Worm (Caenorhabditis elegans): ENCODE measurements around the gene immt-1.

The immt-1 gene

DNA sequence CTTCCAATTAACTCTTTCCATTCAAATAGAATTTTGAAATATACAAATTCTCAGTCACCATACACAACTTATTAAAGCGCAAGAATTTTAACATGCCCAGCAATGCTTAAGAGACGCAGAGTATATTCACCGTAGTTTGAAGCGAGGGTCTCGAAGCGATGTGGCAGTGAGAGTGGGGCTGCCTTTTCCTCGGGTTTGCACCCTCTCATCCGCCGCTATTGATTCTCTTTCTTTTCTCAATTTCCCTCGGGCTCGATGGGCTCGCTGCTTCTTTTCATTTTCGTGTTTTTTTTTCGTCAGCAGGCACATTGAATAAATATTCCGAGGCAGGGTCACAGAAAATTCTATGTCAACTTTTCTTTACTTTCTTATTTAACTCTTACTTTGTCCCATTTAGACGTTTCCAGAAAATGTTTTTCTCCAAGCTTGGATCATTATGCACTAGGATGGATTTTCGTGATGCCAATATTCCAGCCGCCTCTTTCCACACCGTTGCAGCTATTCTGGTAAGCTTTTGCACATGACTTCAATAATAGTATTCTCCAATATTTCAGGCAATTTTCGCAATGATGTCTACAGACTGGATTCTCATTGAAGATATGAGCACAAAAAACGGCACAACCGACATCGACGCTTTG, 1.7 kb upstream of the immt-1 start, which contains the start of gene T14G11.1 (continued):
- TF ChIP-seq egl-27 (tag; optimal IDR thresholded peaks at IDR 0.05) (no peak), dmd-8 (GFP tag; IDR thresholded peaks at IDR 0.05) (no peak), fos-1 (tag; optimal IDR thresholded peaks at IDR 0.05) (no peak), F26F4.8 (GFP tag; conservative IDR thresholded peaks at IDR 0.05) (no peak), lin-29 (GFP tag; IDR thresholded peaks at IDR 0.05) (no peak), lsy-2 (tag; optimal IDR thresholded peaks at IDR 0.05) (peak; percentile 91 to 98), lir-3 (tag; optimal IDR thresholded peaks at IDR 0.05) (no peak), ceh-62 (tag; optimal IDR thresholded peaks at IDR 0.05) (no peak), lin-15B (tag; optimal IDR thresholded peaks at IDR 0.05) (no peak), arid-1 (GFP tag; conservative IDR thresholded peaks at IDR 0.05) (0 out of 2 replicates have a peak, but pooled peaks have one; percentile 45), daf-12 (tag; optimal IDR thresholded peaks at IDR 0.05) (no peak), spr-1 (tag; optimal IDR thresholded peaks at IDR 0.05) (no peak), zfp-2 (tag; optimal IDR thresholded peaks at IDR 0.05) (no peak), Y105C5A.15 (GFP tag; IDR thresholded peaks at IDR 0.05) (no peak), gei-8 (GFP tag; optimal IDR thresholded peaks at IDR 0.05) (no peak), mdt-29 (GFP tag; IDR thresholded peaks at IDR 0.05) (no peak), D1046.2 (GFP tag; IDR thresholded peaks at IDR 0.05) (no peak), nhr-11 (tag; optimal IDR thresholded peaks at IDR 0.05) (peak; percentile 46), Y75B8A.6 (GFP tag; IDR thresholded peaks at IDR 0.05) (no peak), ztf-11 (tag; optimal IDR thresholded peaks at IDR 0.05) (no peak), F37D6.2 (tag; optimal IDR thresholded peaks at IDR 0.05) (peak; percentile 19), ceh-20 (GFP tag; IDR thresholded peaks at IDR 0.05) (no peak), ctbp-1 (GFP tag; IDR thresholded peaks at IDR 0.05) (no peak), tra-1 (GFP tag; IDR thresholded peaks at IDR 0.05) (no peak), madf-9 (GFP tag; conservative IDR thresholded peaks at IDR 0.05) (no peak), hlh-30 (tag; optimal IDR thresholded peaks at IDR 0.05; ENCODE audit: insufficient read depth) (peak; percentile 88), nhr-237 (tag; optimal IDR thresholded peaks at IDR 0.05) (no peak), ztf-7 (tag; optimal IDR thresholded peaks at IDR 0.05) (no peak), dmd-6 (GFP tag; IDR thresholded peaks at IDR 0.05) (0 out of 2 replicates have a peak, but pooled peaks have one; percentile 17), F44E2.7 (GFP tag; IDR thresholded peaks at IDR 0.05) (no peak), tag-97 (GFP tag; IDR thresholded peaks at IDR 0.05) (no peak), mdl-1 (tag; optimal IDR thresholded peaks at IDR 0.05) (peak in 1 of 2 experiments; percentile 46), dve-1 (tag; optimal IDR thresholded peaks at IDR 0.05; ENCODE audit: insufficient read depth) (peak; percentile 69), lin-1 (GFP tag; IDR thresholded peaks at IDR 0.05) (no peak), snpc-1.2 (GFP tag; IDR thresholded peaks at IDR 0.05) (no peak), unc-130 (GFP tag; optimal IDR thresholded peaks at IDR 0.05) (no peak)

DNA sequence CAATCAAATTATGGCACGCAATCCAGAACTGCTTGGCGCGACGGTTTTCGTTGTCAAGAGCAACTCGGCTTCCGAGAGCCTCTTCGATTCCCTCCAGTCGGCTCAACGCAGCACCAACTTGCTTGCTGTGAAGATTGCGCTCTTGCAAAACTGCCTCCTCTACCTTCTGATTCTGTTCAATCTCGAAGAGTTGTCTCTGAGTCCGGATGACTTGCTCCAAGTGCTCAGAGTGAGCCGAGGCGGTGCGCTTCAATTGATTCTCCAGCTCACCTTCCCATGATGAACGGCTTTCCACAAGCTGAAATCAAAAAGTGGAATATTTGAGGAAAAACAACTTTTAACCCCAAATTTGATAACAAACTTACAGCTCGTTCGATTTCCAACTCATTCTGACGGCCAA, 2.5 kb downstream of the immt-1 start:
- TF ChIP-seq mep-1 (tag; optimal IDR thresholded peaks at IDR 0.05) (no peak), lin-29 (GFP tag; IDR thresholded peaks at IDR 0.05) (no peak), set-16 (GFP tag; IDR thresholded peaks at IDR 0.05) (peak; percentile 56), hif-1 (tag; optimal IDR thresholded peaks at IDR 0.05) (no peak), snpc-4 (tag; optimal IDR thresholded peaks at IDR 0.05) (no peak), dmd-9 (GFP tag; IDR thresholded peaks at IDR 0.05) (0 out of 2 replicates have a peak, but pooled peaks have one; percentile 44), spr-3 (GFP tag; optimal IDR thresholded peaks at IDR 0.05) (no peak), aha-1 (tag) (peak; percentile 51)

Measured in whole organism, L4 larva.